Fruit fly (Drosophila melanogaster): ENCODE data around the gene lin-52.

dm6 chrX:5754837-5755828, at the start of gene lin-52, which contains the start of gene CG15771:
- no peak for TF ChIP-seq CG8478 (optimal IDR thresholded peaks at IDR 0.05)
- peak; percentile 11 to 38 for TF ChIP-seq CTCF (optimal IDR thresholded peaks at IDR 0.05)

All from S2 (cell line).